Fruit fly (Drosophila melanogaster): ENCODE measurements around the gene CG34288.

DNA sequence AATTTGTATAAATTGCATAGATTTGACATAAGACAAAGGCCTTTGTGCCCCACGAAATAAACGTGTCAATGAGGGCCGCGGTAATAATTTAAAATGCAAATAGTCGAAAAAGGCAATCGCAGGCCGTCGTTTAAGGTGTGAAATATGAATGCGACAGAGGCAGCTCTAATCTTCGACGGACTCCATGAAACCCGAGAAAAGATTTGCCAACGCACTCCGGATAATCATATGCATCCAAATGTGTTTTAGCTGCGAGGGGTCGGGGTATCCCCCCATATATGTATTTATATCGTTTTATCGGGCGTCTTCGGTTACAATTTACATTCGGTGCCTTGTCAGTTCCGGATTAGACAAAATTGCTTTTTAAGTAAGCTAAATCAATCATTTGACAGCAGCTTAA is 8.8 kb downstream of the CG34288 start:
- TF ChIP-seq CG8478 (optimal IDR thresholded peaks at IDR 0.05) (no peak), CTCF (optimal IDR thresholded peaks at IDR 0.05) (no peak)

Measured in S2 (cell line).